Worm (Caenorhabditis elegans): ENCODE data around the gene mltn-1.
A peak's percentile ranks its signal among the peaks of the same experiment; 100 is the strongest.

mltn-1 gene

ce11 chrII:13170696-13171095, 25.7 kb upstream of the mltn-1 start:
- no peak for TF ChIP-seq F37D6.2 (tag; optimal IDR thresholded peaks at IDR 0.05)
- no peak for TF ChIP-seq nhr-237 (tag; optimal IDR thresholded peaks at IDR 0.05)
- TF ChIP-seq zfp-2 (tag; optimal IDR thresholded peaks at IDR 0.05): no peak
- no peak for TF ChIP-seq rbr-2 (tag; optimal IDR thresholded peaks at IDR 0.05)
- peak; percentile 22 for TF ChIP-seq mxl-3 (GFP tag; optimal IDR thresholded peaks at IDR 0.05)
- no peak for TF ChIP-seq saeg-2 (GFP tag; IDR thresholded peaks at IDR 0.05)
- peak; percentile 61 for TF ChIP-seq set-16 (GFP tag; IDR thresholded peaks at IDR 0.05)
- peak; percentile 13 for TF ChIP-seq hlh-11 (tag; optimal IDR thresholded peaks at IDR 0.05)
- no peak for TF ChIP-seq tra-1 (GFP tag; IDR thresholded peaks at IDR 0.05)
- no peak for TF ChIP-seq ZK337.2 (GFP tag; IDR thresholded peaks at IDR 0.05)
- no peak for TF ChIP-seq nhr-42 (GFP tag; IDR thresholded peaks at IDR 0.05)
- no peak for TF ChIP-seq Y75B8A.6 (GFP tag; IDR thresholded peaks at IDR 0.05)
- peak; percentile 76 for TF ChIP-seq aha-1 (tag)
- TF ChIP-seq zip-2 (tag; optimal IDR thresholded peaks at IDR 0.05): no peak
- no peak for TF ChIP-seq ceh-62 (tag; optimal IDR thresholded peaks at IDR 0.05)
- TF ChIP-seq ceh-28 (tag; optimal IDR thresholded peaks at IDR 0.05): no peak
- TF ChIP-seq php-3 (GFP tag; IDR thresholded peaks at IDR 0.05): no peak
- TF ChIP-seq lim-7 (GFP tag; IDR thresholded peaks at IDR 0.05): no peak
- TF ChIP-seq lin-38 (GFP tag; IDR thresholded peaks at IDR 0.05): no peak
- TF ChIP-seq nhr-10 (tag; optimal IDR thresholded peaks at IDR 0.05): no peak
- peak; percentile 3 for TF ChIP-seq sdz-12 (GFP tag; optimal IDR thresholded peaks at IDR 0.05)
- no peak for TF ChIP-seq attf-4 (tag; optimal IDR thresholded peaks at IDR 0.05)
- TF ChIP-seq F49E8.2 (tag; optimal IDR thresholded peaks at IDR 0.05; ENCODE audit: borderline replicate concordance): no peak
- no peak for TF ChIP-seq unc-130 (GFP tag; optimal IDR thresholded peaks at IDR 0.05)
- TF ChIP-seq ZK546.5 (tag; optimal IDR thresholded peaks at IDR 0.05): no peak
- no peak for TF ChIP-seq egl-27 (tag; optimal IDR thresholded peaks at IDR 0.05)
- TF ChIP-seq lin-15B (tag; optimal IDR thresholded peaks at IDR 0.05): no peak
- TF ChIP-seq nhr-11 (tag; optimal IDR thresholded peaks at IDR 0.05): no peak
- no peak for TF ChIP-seq mep-1 (tag; optimal IDR thresholded peaks at IDR 0.05)
- no peak for TF ChIP-seq spr-3 (GFP tag; optimal IDR thresholded peaks at IDR 0.05)
- TF ChIP-seq zip-11 (GFP tag; IDR thresholded peaks at IDR 0.05): no peak
- TF ChIP-seq pha-4 (GFP tag; IDR thresholded peaks at IDR 0.05): no peak
- TF ChIP-seq pha-4 (tag; optimal IDR thresholded peaks at IDR 0.05): no peak
- no peak for TF ChIP-seq fkh-10 (GFP tag; optimal IDR thresholded peaks at IDR 0.05)
- no peak for TF ChIP-seq ceh-32 (tag; optimal IDR thresholded peaks at IDR 0.05; ENCODE audit: poor library complexity)
- TF ChIP-seq jun-1 (tag; optimal IDR thresholded peaks at IDR 0.05): no peak
- TF ChIP-seq F10B5.3 (tag; optimal IDR thresholded peaks at IDR 0.05): no peak
- TF ChIP-seq egl-43 (GFP tag; IDR thresholded peaks at IDR 0.05): no peak
- TF ChIP-seq ctbp-1 (GFP tag; IDR thresholded peaks at IDR 0.05): no peak
- no peak for TF ChIP-seq Y48G9A.11 (GFP tag; IDR thresholded peaks at IDR 0.05)

- no peak for TF ChIP-seq nhr-111 (GFP tag; optimal IDR thresholded peaks at IDR 0.05)
- TF ChIP-seq mes-2 (tag; optimal IDR thresholded peaks at IDR 0.05; ENCODE audit: poor library complexity, severe bottlenecking): no peak
- no peak for TF ChIP-seq dmd-8 (GFP tag; IDR thresholded peaks at IDR 0.05)
- no peak for TF ChIP-seq mdl-1 (tag; optimal IDR thresholded peaks at IDR 0.05)
- no peak for TF ChIP-seq fos-1 (tag; optimal IDR thresholded peaks at IDR 0.05)
- TF ChIP-seq daf-8 (GFP tag; IDR thresholded peaks at IDR 0.05): no peak
- peak; percentile 25 for TF ChIP-seq spr-1 (tag; optimal IDR thresholded peaks at IDR 0.05)
- no peak for TF ChIP-seq madf-5 (GFP tag; IDR thresholded peaks at IDR 0.05)
- no peak for TF ChIP-seq egl-27 (tag; optimal IDR thresholded peaks at IDR 0.05)
- no peak for TF ChIP-seq hif-1 (tag; optimal IDR thresholded peaks at IDR 0.05)
- TF ChIP-seq hlh-11 (tag; optimal IDR thresholded peaks at IDR 0.05): peak; percentile 52
- no peak for TF ChIP-seq sdz-12 (GFP tag; optimal IDR thresholded peaks at IDR 0.05)
- TF ChIP-seq daf-19 (GFP tag; conservative IDR thresholded peaks at IDR 0.05): no peak
- TF ChIP-seq F26F4.8 (GFP tag; conservative IDR thresholded peaks at IDR 0.05): no peak
- no peak for TF ChIP-seq madf-9 (GFP tag; conservative IDR thresholded peaks at IDR 0.05)
- peak; percentile 24 for TF ChIP-seq nhr-48 (tag; optimal IDR thresholded peaks at IDR 0.05)
- no peak for TF ChIP-seq nhr-11 (tag; optimal IDR thresholded peaks at IDR 0.05)
- peak; percentile 38 for TF ChIP-seq nhr-28 (tag; optimal IDR thresholded peaks at IDR 0.05)
- TF ChIP-seq mxl-3 (GFP tag; optimal IDR thresholded peaks at IDR 0.05): peak; percentile 16
These were observed 22.5 kb upstream of the mltn-1 start for ce11 chrII:13167493-13167892.
